Fruit fly (Drosophila melanogaster): ENCODE measurements around the gene Zw.

The Zw gene

dm6 chrX:19694792-19695558 is 27.9 kb downstream of the Zw start, which contains the start of gene CG14229 (continued):
- no peak for TF ChIP-seq CG11294 (GFP tag; IDR thresholded peaks at IDR 0.05)
- TF ChIP-seq Eip93F (GFP tag; optimal IDR thresholded peaks at IDR 0.05), result no peak
- peak; percentile 22 for TF ChIP-seq Sox14 (GFP tag; optimal IDR thresholded peaks at IDR 0.05)
- no peak for TF ChIP-seq Eip75B (GFP tag; optimal IDR thresholded peaks at IDR 0.05)
- TF ChIP-seq Ets21C (GFP tag; optimal IDR thresholded peaks at IDR 0.05), result no peak
- no peak for TF ChIP-seq salr (GFP tag; optimal IDR thresholded peaks at IDR 0.05)
- no peak for TF ChIP-seq ss (GFP tag; optimal IDR thresholded peaks at IDR 0.05)
- TF ChIP-seq CG8119 (GFP tag; IDR thresholded peaks at IDR 0.05), result peak; percentile 35; the same call in 1 of the 3 replicates
- peak; percentile 44 for TF ChIP-seq OdsH (GFP tag; optimal IDR thresholded peaks at IDR 0.05)
- peak; percentile 34 for TF ChIP-seq Hr39 (GFP tag; optimal IDR thresholded peaks at IDR 0.05)
- TF ChIP-seq CG11762 (GFP tag; optimal IDR thresholded peaks at IDR 0.05; ENCODE audit: insufficient read depth), result no peak
- no peak for TF ChIP-seq fkh (GFP tag; optimal IDR thresholded peaks at IDR 0.05)
- peak; percentile 30 for TF ChIP-seq Sox102F (GFP tag; optimal IDR thresholded peaks at IDR 0.05)
- TF ChIP-seq CG16779 (tag; optimal IDR thresholded peaks at IDR 0.05), result no peak
- TF ChIP-seq Eip78C (GFP tag), result peak; percentile 76
- TF ChIP-seq CG15336 (GFP tag; IDR thresholded peaks at IDR 0.05), result peak; percentile 61
- TF ChIP-seq CG34406 (GFP tag; optimal IDR thresholded peaks at IDR 0.05), result peak; percentile 49
- peak; percentile 47 for TF ChIP-seq topi (GFP tag; optimal IDR thresholded peaks at IDR 0.05)
- no peak for TF ChIP-seq CG7368 (GFP tag; optimal IDR thresholded peaks at IDR 0.05)
- TF ChIP-seq CG11902 (GFP tag; optimal IDR thresholded peaks at IDR 0.05), result no peak
- TF ChIP-seq Blimp-1 (GFP tag; optimal IDR thresholded peaks at IDR 0.05), result no peak
- peak; percentile 27 for TF ChIP-seq CG8632 (GFP tag; optimal IDR thresholded peaks at IDR 0.05)
- peak; percentile 28 for TF ChIP-seq esn (GFP tag; optimal IDR thresholded peaks at IDR 0.05)
- no peak for TF ChIP-seq fd85E (GFP tag; optimal IDR thresholded peaks at IDR 0.05)
- peak; percentile 45 for TF ChIP-seq CG31627 (GFP tag; optimal IDR thresholded peaks at IDR 0.05)
- no peak for TF ChIP-seq fd59A (GFP tag; optimal IDR thresholded peaks at IDR 0.05)

dm6 chrX:19696845-19697244 is 29.8 kb downstream of the Zw start, which contains the start of gene Cdc42:
Cdc42 (plus strand) TSS chrX:19697091.
- TF ChIP-seq CG32006 (GFP tag; optimal IDR thresholded peaks at IDR 0.05), result no peak
- TF ChIP-seq CG1621 (tag; optimal IDR thresholded peaks at IDR 0.05), result peak; percentile 35
- 0 out of 3 replicates have a peak, but pooled peaks have one; percentile 32 for TF ChIP-seq CG6163 (GFP tag; IDR thresholded peaks at IDR 0.05)

dm6 chrX:19697255-19697877 is 30.3 kb downstream of the Zw start:
- TF ChIP-seq CG6854 (GFP tag; optimal IDR thresholded peaks at IDR 0.05), result peak; percentile 10
- peak; percentile 31 for TF ChIP-seq topi (GFP tag; optimal IDR thresholded peaks at IDR 0.05)
- no peak for TF ChIP-seq svp (GFP tag)
- TF ChIP-seq CG10631 (GFP tag; optimal IDR thresholded peaks at IDR 0.05), result no peak
- TF ChIP-seq CG6163 (GFP tag; IDR thresholded peaks at IDR 0.05), result 0 out of 3 replicates have a peak, but pooled peaks have one; percentile 24
- TF ChIP-seq esn (GFP tag; optimal IDR thresholded peaks at IDR 0.05), result peak; percentile 21
- no peak for TF ChIP-seq CG8119 (GFP tag; IDR thresholded peaks at IDR 0.05)
- no peak for TF ChIP-seq CG8632 (GFP tag; optimal IDR thresholded peaks at IDR 0.05)
- peak; percentile 30 to 55 for TF ChIP-seq ss (GFP tag; optimal IDR thresholded peaks at IDR 0.05)
- peak; percentile 48 for TF ChIP-seq Sox14 (GFP tag; optimal IDR thresholded peaks at IDR 0.05)
- TF ChIP-seq CG1621 (tag; optimal IDR thresholded peaks at IDR 0.05), result peak; percentile 63
- peak; percentile 60 for TF ChIP-seq Eip78C (GFP tag)

- TF ChIP-seq esn (GFP tag; optimal IDR thresholded peaks at IDR 0.05) (peak; percentile 32), CG15336 (GFP tag; IDR thresholded peaks at IDR 0.05) (no peak), Ets21C (GFP tag; optimal IDR thresholded peaks at IDR 0.05) (no peak), CG6163 (GFP tag; IDR thresholded peaks at IDR 0.05) (peak; percentile 43; the same call in 1 of the 3 replicates), achi (GFP tag; optimal IDR thresholded peaks at IDR 0.05) (peak; percentile 21), CG3032 (tag; optimal IDR thresholded peaks at IDR 0.05) (peak; percentile 20), Eip78C (GFP tag) (peak; percentile 67), Lpt (GFP tag; optimal IDR thresholded peaks at IDR 0.05) (no peak)
Observed at dm6 chrX:19701611-19702010, 34.6 kb downstream of the Zw start, which contains the start of gene Tcs4. Tcs4 (minus strand) TSS chrX:19701755.
